Worm (Caenorhabditis elegans): Measurements from ENCODE around the gene F55C12.4.

F55C12.4 gene

DNA sequence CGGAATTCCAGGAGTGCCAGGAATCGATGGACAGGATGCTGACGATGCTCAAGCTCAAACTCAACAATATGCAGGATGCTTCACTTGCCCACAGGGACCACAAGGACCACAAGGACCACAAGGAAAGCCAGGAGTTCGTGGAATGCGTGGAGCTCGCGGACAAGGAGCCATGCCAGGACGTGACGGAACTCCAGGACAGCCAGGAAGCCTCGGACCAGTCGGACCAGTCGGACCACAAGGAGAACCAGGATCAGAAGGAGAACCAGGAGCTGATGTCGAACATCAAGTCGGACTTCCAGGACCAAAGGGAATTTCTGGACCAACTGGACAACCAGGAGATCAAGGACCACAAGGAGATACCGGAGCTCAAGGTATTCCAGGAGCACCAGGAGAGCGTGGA, 26.8 kb downstream of the F55C12.4 start:
- TF ChIP-seq nhr-76 (tag; optimal IDR thresholded peaks at IDR 0.05) (no peak), sem-2 (GFP tag; optimal IDR thresholded peaks at IDR 0.05) (no peak), ceh-43 (GFP tag; optimal IDR thresholded peaks at IDR 0.05) (no peak), mep-1 (tag; optimal IDR thresholded peaks at IDR 0.05) (no peak), flh-1 (GFP tag; optimal IDR thresholded peaks at IDR 0.05) (no peak), ztf-11 (tag; optimal IDR thresholded peaks at IDR 0.05) (no peak), unc-39 (tag; optimal IDR thresholded peaks at IDR 0.05) (no peak), ham-2 (GFP tag; optimal IDR thresholded peaks at IDR 0.05) (no peak)

- no peak for TF ChIP-seq ham-2 (GFP tag; optimal IDR thresholded peaks at IDR 0.05)
Measured at ce11 chrII:5829940-5830424, 28.2 kb downstream of the F55C12.4 start, which contains the start of gene col-74. Gene col-74, plus strand, starts transcription at chrII:5830374.

DNA sequence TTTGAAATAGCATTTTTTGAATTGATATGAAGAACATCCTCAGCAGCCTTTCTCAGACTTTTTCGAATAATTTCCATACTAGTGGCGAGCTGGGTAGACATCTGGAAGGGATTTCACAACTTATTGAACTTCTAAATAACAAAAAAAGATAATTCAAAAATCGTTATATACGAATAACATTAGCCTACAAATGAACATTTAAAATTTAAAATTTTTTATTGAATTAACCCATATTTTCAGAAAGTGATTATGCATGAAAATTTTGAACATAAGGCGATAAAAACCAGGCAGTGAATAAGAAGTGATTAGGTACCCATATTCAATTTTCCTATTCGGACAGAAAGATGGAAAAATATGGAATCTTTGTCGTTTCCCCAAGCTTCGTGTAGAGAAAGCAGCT, 29.7 kb downstream of the F55C12.4 start, which contains the start of gene ZK1248.11:
Gene ZK1248.11 (minus strand): TSS at position 101 of the 400 bp plus-strand sequence.
- no peak for TF ChIP-seq flh-1 (GFP tag; optimal IDR thresholded peaks at IDR 0.05)
- no peak for TF ChIP-seq ztf-11 (tag; optimal IDR thresholded peaks at IDR 0.05)
- TF ChIP-seq nhr-2 (tag; optimal IDR thresholded peaks at IDR 0.05): no peak
- no peak for TF ChIP-seq sptf-1 (tag; optimal IDR thresholded peaks at IDR 0.05)
- no peak for TF ChIP-seq nhr-28 (tag; optimal IDR thresholded peaks at IDR 0.05)
- no peak for TF ChIP-seq M03D4.4 (tag; optimal IDR thresholded peaks at IDR 0.05)
- no peak for TF ChIP-seq unc-62 (GFP tag; optimal IDR thresholded peaks at IDR 0.05)
- TF ChIP-seq ceh-83 (GFP tag; optimal IDR thresholded peaks at IDR 0.05): no peak
- no peak for TF ChIP-seq pha-4 (tag; optimal IDR thresholded peaks at IDR 0.05)
- TF ChIP-seq mab-5 (tag; optimal IDR thresholded peaks at IDR 0.05): no peak
- no peak for TF ChIP-seq bed-3 (GFP tag; optimal IDR thresholded peaks at IDR 0.05)
- TF ChIP-seq elt-3 (tag; optimal IDR thresholded peaks at IDR 0.05): no peak
- TF ChIP-seq unc-120 (tag; optimal IDR thresholded peaks at IDR 0.05; ENCODE audit: poor library complexity, severe bottlenecking): no peak
- no peak for TF ChIP-seq sem-2 (GFP tag; optimal IDR thresholded peaks at IDR 0.05)
- no peak for TF ChIP-seq tbx-8 (GFP tag; optimal IDR thresholded peaks at IDR 0.05)
- TF ChIP-seq cnd-1 (tag; optimal IDR thresholded peaks at IDR 0.05): no peak
- TF ChIP-seq unc-39 (tag; optimal IDR thresholded peaks at IDR 0.05): no peak
- TF ChIP-seq lin-32 (GFP tag; optimal IDR thresholded peaks at IDR 0.05): no peak

DNA sequence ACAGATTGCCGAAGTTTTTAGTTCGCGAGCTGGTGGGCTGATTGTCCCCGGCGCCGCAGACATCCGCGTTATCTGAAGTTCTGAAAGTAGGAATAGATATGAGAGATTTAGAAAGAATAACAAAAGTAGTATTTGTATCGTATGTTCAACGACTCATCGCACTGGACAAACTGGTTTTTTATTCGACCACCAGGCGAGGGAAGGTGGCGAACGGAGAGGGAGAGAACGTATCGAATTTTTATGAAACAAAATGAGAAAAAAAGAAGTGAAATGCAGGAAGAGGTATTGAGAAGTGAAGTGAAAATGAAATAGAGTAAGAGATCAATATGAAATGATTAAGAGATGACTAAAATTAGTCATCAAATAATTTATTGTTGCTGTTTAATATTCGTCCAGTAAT, 30.9 kb downstream of the F55C12.4 start, which contains the start of gene tbc-2:
Gene tbc-2 (minus strand): TSS at position 80 of the 400 bp plus-strand sequence.
- no peak for TF ChIP-seq cnd-1 (tag; optimal IDR thresholded peaks at IDR 0.05)
- TF ChIP-seq ham-2 (GFP tag; optimal IDR thresholded peaks at IDR 0.05): no peak
- TF ChIP-seq tbx-8 (GFP tag; optimal IDR thresholded peaks at IDR 0.05): no peak
- no peak for TF ChIP-seq ceh-83 (GFP tag; optimal IDR thresholded peaks at IDR 0.05)
- no peak for TF ChIP-seq snpc-4 (tag; optimal IDR thresholded peaks at IDR 0.05)
- TF ChIP-seq nhr-12 (tag; optimal IDR thresholded peaks at IDR 0.05): no peak
- TF ChIP-seq zip-8 (tag; optimal IDR thresholded peaks at IDR 0.05): no peak
- no peak for TF ChIP-seq bed-3 (GFP tag; optimal IDR thresholded peaks at IDR 0.05)
- no peak for TF ChIP-seq hlh-1 (tag; optimal IDR thresholded peaks at IDR 0.05)
- TF ChIP-seq lin-13 (tag; optimal IDR thresholded peaks at IDR 0.05): no peak
- no peak for TF ChIP-seq flh-1 (GFP tag; optimal IDR thresholded peaks at IDR 0.05)
- TF ChIP-seq unc-39 (tag; optimal IDR thresholded peaks at IDR 0.05): no peak

DNA sequence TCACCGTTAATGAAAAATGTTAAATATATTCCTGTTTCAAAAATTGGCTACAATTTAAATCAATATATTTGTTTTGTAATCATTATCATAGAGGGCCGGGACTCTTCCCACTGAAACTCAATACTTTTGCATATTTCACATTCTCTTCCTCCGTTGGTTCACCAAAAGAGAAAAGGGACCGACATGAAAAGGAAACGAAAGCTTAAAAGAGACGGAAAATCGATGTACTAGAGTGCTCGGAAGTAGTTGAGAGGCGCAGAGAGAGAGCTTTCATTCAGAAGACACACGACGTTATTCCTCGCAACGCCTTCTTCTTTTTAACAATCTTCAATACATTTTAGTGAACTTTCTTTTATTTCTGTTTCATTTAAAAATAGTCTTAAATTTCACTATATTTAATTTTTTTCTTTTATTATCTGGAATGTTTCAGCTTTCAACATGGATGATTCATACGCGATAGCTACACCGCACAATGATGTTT, 37.9 kb downstream of the F55C12.4 start, which contains the start of gene ehs-1:
Gene ehs-1 (plus strand): TSS at position 431 of the 481 bp plus-strand sequence.
- TF ChIP-seq ces-1 (GFP tag; optimal IDR thresholded peaks at IDR 0.05): peak; percentile 8
- no peak for TF ChIP-seq mab-5 (tag; optimal IDR thresholded peaks at IDR 0.05)
- TF ChIP-seq unc-62 (GFP tag; optimal IDR thresholded peaks at IDR 0.05): peak; percentile 5

- TF ChIP-seq elt-3 (tag; optimal IDR thresholded peaks at IDR 0.05) (no peak), nhr-12 (tag; optimal IDR thresholded peaks at IDR 0.05) (no peak), M03D4.4 (tag; optimal IDR thresholded peaks at IDR 0.05) (no peak), unc-62 (GFP tag; optimal IDR thresholded peaks at IDR 0.05) (no peak), zip-8 (tag; optimal IDR thresholded peaks at IDR 0.05) (no peak), nhr-76 (tag; optimal IDR thresholded peaks at IDR 0.05) (no peak), ceh-83 (GFP tag; optimal IDR thresholded peaks at IDR 0.05) (no peak)
Measured at ce11 chrII:5819655-5820054, 38.6 kb downstream of the F55C12.4 start.
